Fruit fly (Drosophila melanogaster) whole organism, embryonic: ENCODE data around the gene Mur2B.

Experiments
- ATbp ChIP-seq: fragments of 200-800 bp; sonication (Bioruptor generic); optimal IDR thresholded peaks from 2 replicates; lab custom pipeline; 2017; ENCODE audit warnings: missing biosample characterization, mild to moderate bottlenecking, missing genetic modification characterization, missing genetic modification reagents
- CG10565 ChIP-seq: fragments of 200-800 bp; sonication (Bioruptor generic); optimal IDR thresholded peaks from 3 replicates; lab custom pipeline; 2016; ENCODE audit warnings: missing biosample characterization, mild to moderate bottlenecking, missing genetic modification characterization
- CG11398 ChIP-seq: fragments of 200-800 bp; sonication (Bioruptor generic); optimal IDR thresholded peaks from 2 replicates; lab custom pipeline; 2016; ENCODE audit warnings: missing biosample characterization, missing genetic modification characterization
- CG12155 ChIP-seq: fragments of 200-800 bp; sonication (Bioruptor generic); optimal IDR thresholded peaks from 3 replicates; lab custom pipeline; 2016; ENCODE audit warnings: missing biosample characterization, missing genetic modification characterization
- CG12744 ChIP-seq: fragments of 200-800 bp; sonication (Bioruptor generic); optimal IDR thresholded peaks from 2 replicates; lab custom pipeline; 2016; ENCODE audit warnings: missing biosample characterization, missing genetic modification characterization
- CG15696 ChIP-seq: fragments of 200-800 bp; sonication (Bioruptor generic); optimal IDR thresholded peaks from 2 replicates; lab custom pipeline; 2019; ENCODE audit warnings: missing biosample characterization, mild to moderate bottlenecking, missing genetic modification characterization, moderate library complexity
- CG1603 ChIP-seq: fragments of 200-800 bp; sonication (Bioruptor generic); optimal IDR thresholded peaks from 2 replicates; lab custom pipeline; 2019; ENCODE audit warnings: missing biosample characterization, mild to moderate bottlenecking, missing genetic modification characterization, moderate library complexity
- CG16863 ChIP-seq: fragments of 200-800 bp; sonication (Bioruptor generic); optimal IDR thresholded peaks from 3 replicates; lab custom pipeline; 2016; ENCODE audit warnings: missing biosample characterization, missing genetic modification characterization
- CG17328 ChIP-seq: fragments of 200-800 bp; sonication (Bioruptor generic); IDR thresholded peaks from 2 replicates; pipeline ENCODE4 v1.3.6; 2022; ENCODE audit warnings: missing biosample characterization, missing genetic modification characterization
- CG2120 ChIP-seq: fragments of 200-800 bp; sonication (Bioruptor generic); optimal IDR thresholded peaks from 3 replicates; lab custom pipeline; 2016; ENCODE audit warnings: missing biosample characterization, missing genetic modification characterization
- CG32772 ChIP-seq: fragments of 200-800 bp; sonication (Bioruptor generic); IDR thresholded peaks from 2 replicates; pipeline ENCODE4 v1.3.6; 2022; ENCODE audit warnings: missing biosample characterization, missing genetic modification characterization
- CG3407 ChIP-seq: fragments of 200-800 bp; sonication (Bioruptor generic); optimal IDR thresholded peaks from 2 replicates; lab custom pipeline; 2018; ENCODE audit warnings: missing biosample characterization, mild to moderate bottlenecking, missing genetic modification characterization
- CG3838 ChIP-seq: fragments of 200-800 bp; sonication (Bioruptor generic); optimal IDR thresholded peaks from 3 replicates; lab custom pipeline; 2016; ENCODE audit warnings: missing biosample characterization, missing genetic modification characterization
- CG5953 ChIP-seq: fragments of 200-800 bp; sonication (Bioruptor generic); IDR thresholded peaks from 2 replicates; pipeline ENCODE4 v1.3.6; 2022; ENCODE audit warnings: missing biosample characterization, missing genetic modification characterization
- CG7987 ChIP-seq: fragments of 200-800 bp; sonication (Bioruptor generic); optimal IDR thresholded peaks from 2 replicates; lab custom pipeline; 2018; ENCODE audit warnings: missing biosample characterization, mild to moderate bottlenecking, missing genetic modification characterization, moderate library complexity
- CG9437 ChIP-seq: fragments of 200-800 bp; sonication (Bioruptor generic); optimal IDR thresholded peaks from 2 replicates; lab custom pipeline; 2018; ENCODE audit warnings: missing biosample characterization, mild to moderate bottlenecking, missing genetic modification characterization
- CHES-1-like ChIP-seq: fragments of 200-800 bp; sonication (Bioruptor generic); optimal IDR thresholded peaks from 2 replicates; lab custom pipeline; 2016; ENCODE audit warnings: missing biosample characterization, missing genetic modification characterization
- CoRest ChIP-seq: fragments of 200-800 bp; sonication (Bioruptor generic); optimal IDR thresholded peaks from 3 replicates; lab custom pipeline; 2018; ENCODE audit warnings: missing biosample characterization, mild to moderate bottlenecking, missing genetic modification characterization, moderate library complexity
- Dek ChIP-seq: fragments of 200-800 bp; sonication (Bioruptor generic); optimal IDR thresholded peaks from 3 replicates; lab custom pipeline; 2019; ENCODE audit warnings: missing biosample characterization, mild to moderate bottlenecking, missing genetic modification characterization, moderate library complexity
- Dp ChIP-seq: fragments of 200-800 bp; sonication (Bioruptor generic); optimal IDR thresholded peaks from 2 replicates; lab custom pipeline; 2018; ENCODE audit warnings: missing biosample characterization, mild to moderate bottlenecking, missing genetic modification characterization, moderate library complexity
- Dref ChIP-seq: fragments of 200-800 bp; sonication (Bioruptor generic); IDR thresholded peaks from 2 replicates; pipeline ENCODE4 v1.3.6; 2022; ENCODE audit warnings: missing biosample characterization, missing genetic modification characterization
- Hsf ChIP-seq: fragments of 200-800 bp; sonication (Bioruptor generic); optimal IDR thresholded peaks from 3 replicates; lab custom pipeline; 2016; ENCODE audit warnings: missing biosample characterization, missing genetic modification characterization
- Lpt ChIP-seq: fragments of >200 bp; optimal IDR thresholded peaks from 2 replicates; lab custom pipeline; 2018; ENCODE audit warnings: missing biosample characterization, missing genetic modification characterization
- Mes4 ChIP-seq: fragments of 200-800 bp; sonication (Bioruptor generic); optimal IDR thresholded peaks from 2 replicates; lab custom pipeline; 2016; ENCODE audit warnings: missing biosample characterization, missing genetic modification characterization
- Myb ChIP-seq: fragments of 200-800 bp; sonication (Bioruptor generic); optimal IDR thresholded peaks from 2 replicates; lab custom pipeline; 2016; ENCODE audit warnings: missing biosample characterization, missing genetic modification characterization
- Opbp ChIP-seq: fragments of 200-800 bp; sonication (Bioruptor generic); IDR thresholded peaks from 3 replicates; pipeline ENCODE4 v1.3.6; 2022; ENCODE audit warnings: missing biosample characterization, missing genetic modification characterization; ENCODE audit not compliant: partially characterized antibody
- Pdp1 ChIP-seq, 2 experiments: fragments of 200-800 bp; sonication (Bioruptor generic); optimal IDR thresholded peaks; 3 replicates each; lab custom pipeline; 2016; ENCODE audit warnings: missing biosample characterization in 2 of 2, missing genetic modification characterization in 2 of 2, mild to moderate bottlenecking in 1 of 2, moderate library complexity in 1 of 2
- Ravus ChIP-seq: fragments of 200-800 bp; sonication (Bioruptor generic); IDR thresholded peaks from 2 replicates; pipeline ENCODE4 v1.3.6; 2022; ENCODE audit warnings: missing biosample characterization, missing genetic modification characterization
- Rfx ChIP-seq: fragments of 200-800 bp; sonication (Bioruptor generic); IDR thresholded peaks from 2 replicates; pipeline ENCODE4 v1.3.6; 2022; ENCODE audit warnings: missing biosample characterization, missing genetic modification characterization
- YL-1 ChIP-seq: fragments of 200-800 bp; sonication (Bioruptor generic); optimal IDR thresholded peaks from 3 replicates; lab custom pipeline; 2017; ENCODE audit warnings: missing biosample characterization, mild to moderate bottlenecking, missing genetic modification characterization
- bab2 ChIP-seq: fragments of 200-800 bp; sonication (Bioruptor generic); optimal IDR thresholded peaks from 2 replicates; lab custom pipeline; 2016; ENCODE audit warnings: missing biosample characterization, missing genetic modification characterization
- bowl ChIP-seq: fragments of 200-800 bp; sonication (Bioruptor generic); IDR thresholded peaks from 2 replicates; pipeline ENCODE4 v1.3.6; 2022; ENCODE audit warnings: missing biosample characterization, missing genetic modification characterization
- bsh ChIP-seq, 2 experiments: fragments of 200-800 bp; sonication (Bioruptor generic); optimal IDR thresholded peaks; 2 replicates each; lab custom pipeline; 2017 to 2018; ENCODE audit warnings: mild to moderate bottlenecking in 2 of 2, missing biosample characterization in 2 of 2, missing genetic modification characterization in 2 of 2, moderate library complexity in 1 of 2
- cas ChIP-seq: fragments of 200-800 bp; sonication (Bioruptor generic); IDR thresholded peaks from 2 replicates; pipeline ENCODE4 v1.3.6; 2022; ENCODE audit warnings: missing biosample characterization, missing genetic modification characterization
- caup ChIP-seq: fragments of 200-800 bp; sonication (Bioruptor generic); optimal IDR thresholded peaks from 3 replicates; lab custom pipeline; 2017; ENCODE audit warnings: missing biosample characterization, mild to moderate bottlenecking, missing genetic modification characterization, moderate library complexity; ENCODE audit not compliant: severe bottlenecking
- chm ChIP-seq: fragments of 200-800 bp; sonication (Bioruptor generic); IDR thresholded peaks from 2 replicates; pipeline ENCODE4 v1.3.6; 2022; ENCODE audit warnings: missing biosample characterization, missing genetic modification characterization
- chn ChIP-seq: fragments of 200-800 bp; sonication (Bioruptor generic); optimal IDR thresholded peaks from 2 replicates; lab custom pipeline; 2016; ENCODE audit warnings: missing biosample characterization, missing genetic modification characterization
- fd3F ChIP-seq: fragments of 200-800 bp; sonication (Bioruptor generic); optimal IDR thresholded peaks from 2 replicates; lab custom pipeline; 2018; ENCODE audit warnings: missing biosample characterization, mild to moderate bottlenecking, missing genetic modification characterization, moderate library complexity
- gsb-n ChIP-seq: fragments of 200-800 bp; sonication (Bioruptor generic); optimal IDR thresholded peaks from 3 replicates; lab custom pipeline; 2018; ENCODE audit warnings: missing biosample characterization, mild to moderate bottlenecking, missing genetic modification characterization
- gt ChIP-seq: fragments of 200-800 bp; sonication (Bioruptor generic); IDR thresholded peaks from 2 replicates; pipeline ENCODE4 v1.3.6; 2022; ENCODE audit warnings: missing biosample characterization, missing genetic modification characterization
- her ChIP-seq: fragments of 200-800 bp; sonication (Bioruptor generic); optimal IDR thresholded peaks from 2 replicates; lab custom pipeline; 2016; ENCODE audit warnings: missing biosample characterization, missing genetic modification characterization
- hth ChIP-seq: fragments of >200 bp; optimal IDR thresholded peaks from 2 replicates; lab custom pipeline; 2017; ENCODE audit warnings: inconsistent platforms
- kah ChIP-seq: fragments of 200-800 bp; sonication (Bioruptor generic); optimal IDR thresholded peaks from 2 replicates; lab custom pipeline; 2018; ENCODE audit warnings: missing biosample characterization, mild to moderate bottlenecking, missing genetic modification characterization
- kni ChIP-seq: fragments of 200-800 bp; sonication (Bioruptor generic); optimal IDR thresholded peaks from 3 replicates; lab custom pipeline; 2017; ENCODE audit warnings: mild to moderate bottlenecking, missing biosample characterization, missing genetic modification reagents, missing genetic modification characterization
- luna ChIP-seq: fragments of 200-800 bp; sonication (Bioruptor generic); optimal IDR thresholded peaks from 2 replicates; lab custom pipeline; 2016; ENCODE audit warnings: missing biosample characterization, missing genetic modification characterization
- row ChIP-seq: fragments of 200-800 bp; sonication (Bioruptor generic); IDR thresholded peaks from 3 replicates; pipeline ENCODE4 v1.3.6; 2022; ENCODE audit warnings: missing biosample characterization, missing genetic modification characterization
- scrt ChIP-seq: fragments of 200-800 bp; sonication (Bioruptor generic); optimal IDR thresholded peaks from 2 replicates; lab custom pipeline; 2018; ENCODE audit warnings: missing biosample characterization, mild to moderate bottlenecking, missing genetic modification characterization, moderate library complexity
- seq ChIP-seq: fragments of 200-800 bp; sonication (Bioruptor generic); IDR thresholded peaks from 2 replicates; pipeline ENCODE4 v1.3.6; 2022; ENCODE audit warnings: missing biosample characterization, missing genetic modification characterization
- sima ChIP-seq: fragments of 200-800 bp; sonication (Bioruptor generic); optimal IDR thresholded peaks from 2 replicates; lab custom pipeline; 2016; ENCODE audit warnings: missing biosample characterization, missing genetic modification characterization
- tin ChIP-seq: fragments of 200-800 bp; sonication (Bioruptor generic); optimal IDR thresholded peaks from 3 replicates; lab custom pipeline; 2016; ENCODE audit warnings: missing biosample characterization, missing genetic modification characterization
- tio ChIP-seq: fragments of 200-800 bp; sonication (Bioruptor generic); optimal IDR thresholded peaks from 2 replicates; lab custom pipeline; 2017; ENCODE audit warnings: missing biosample characterization, missing genetic modification characterization, inconsistent platforms
- zfh2 ChIP-seq: fragments of 200-800 bp; sonication (Bioruptor generic); optimal IDR thresholded peaks from 2 replicates; lab custom pipeline; 2016; ENCODE audit warnings: missing biosample characterization, missing genetic modification characterization

Gene Mur2B

dm6 chrX:1517618-1518017 lies 151.0 kb downstream of the Mur2B start (continued):
- TF ChIP-seq CG15696 (tag; lab: Kevin White, UChicago) (no peak), Mes4 (no peak), Ravus (GFP tag; lab: Robert Waterston, UW) (no peak), Myb (GFP tag; lab: Kevin White, UChicago) (no peak), seq (no peak), CG12155 (peak; percentile 31), CG7987 (GFP tag; lab: Kevin White, UChicago) (no peak), Dp (GFP tag; lab: Kevin White, UChicago) (no peak), gsb-n (tag; lab: Kevin White, UChicago) (peak; percentile 26), sima (GFP tag; lab: Kevin White, UChicago) (no peak), zfh2 (GFP tag; lab: Kevin White, UChicago) (peak; percentile 27), CG3838 (GFP tag; lab: Kevin White, UChicago) (no peak), row (GFP tag; lab: Robert Waterston, UW) (peak; percentile 92), hth (lab: Kevin White, UChicago) (no peak), CG16863 (GFP tag; lab: Kevin White, UChicago) (peak; percentile 38), CG1603 (tag; lab: Kevin White, UChicago) (peak; percentile 49), caup (GFP tag; lab: Kevin White, UChicago) (peak; percentile 36), Opbp (GFP tag; lab: Robert Waterston, UW) (peak; percentile 93; the same call in 2 of the 3 replicates), chm (GFP tag; lab: Robert Waterston, UW) (peak; percentile 57; the same call in 1 of the 2 replicates), CG9437 (GFP tag; lab: Kevin White, UChicago) (no peak), CG2120 (GFP tag; lab: Kevin White, UChicago) (peak; percentile 62), Pdp1 (GFP tag; optimal IDR thresholded peaks at IDR 0.05; lab: Kevin White, UChicago) (peak; percentile 16 to 34), CG11398 (no peak), tin (peak; percentile 34), bab2 (GFP tag; lab: Kevin White, UChicago) (peak; percentile 31), chn (GFP tag; lab: Kevin White, UChicago) (peak; percentile 29), CG5953 (GFP tag; lab: Robert Waterston, UW) (no peak), ATbp (GFP tag; lab: Kevin White, UChicago) (no peak), kah (GFP tag; lab: Kevin White, UChicago) (no peak), CG32772 (GFP tag; lab: Robert Waterston, UW) (no peak), tio (no peak), fd3F (GFP tag; lab: Kevin White, UChicago) (peak; percentile 7), Rfx (peak; percentile 78), CG10565 (no peak), cas (GFP tag; lab: Robert Waterston, UW) (no peak), Dref (no peak), luna (GFP tag; lab: Kevin White, UChicago) (no peak), Hsf (GFP tag; lab: Kevin White, UChicago) (peak; percentile 3), Dek (tag; lab: Kevin White, UChicago) (peak; percentile 44), bsh (GFP tag; optimal IDR thresholded peaks at IDR 0.05; lab: Kevin White, UChicago) (peak in 1 of 2 experiments; percentile 25), CG12744 (GFP tag; lab: Kevin White, UChicago) (no peak), kni (GFP tag; lab: Kevin White, UChicago) (peak; percentile 99), CHES-1-like (GFP tag; lab: Kevin White, UChicago) (peak; percentile 42), gt (GFP tag; lab: Robert Waterston, UW) (no peak), CoRest (peak; percentile 21), YL-1 (GFP tag; lab: Kevin White, UChicago) (no peak), CG3407 (no peak), Lpt (GFP tag; lab: Kevin White, UChicago) (no peak), her (GFP tag; lab: Kevin White, UChicago) (peak; percentile 62), scrt (no peak), CG17328 (GFP tag; lab: Robert Waterston, UW) (peak; percentile 14; the same call in 1 of the 2 replicates), bowl (GFP tag; lab: Robert Waterston, UW) (no peak)
